Fruit fly (Drosophila melanogaster) whole organism, embryonic: ENCODE measurements around the gene Smu1.

Experiments used
- CG10979 ChIP-seq: fragments of 200-800 bp; sonication (Bioruptor generic); optimal IDR thresholded peaks from 2 replicates; lab custom pipeline; 2018; ENCODE audit warnings: missing biosample characterization, mild to moderate bottlenecking, missing genetic modification characterization, moderate library complexity
- CG12299 ChIP-seq: fragments of 200-800 bp; sonication (Bioruptor generic); optimal IDR thresholded peaks from 2 replicates; lab custom pipeline; 2018; ENCODE audit warnings: missing biosample characterization, mild to moderate bottlenecking, missing genetic modification characterization
- CG12391 ChIP-seq: fragments of 200-800 bp; sonication (Bioruptor generic); optimal IDR thresholded peaks from 3 replicates; lab custom pipeline; 2018; ENCODE audit warnings: missing biosample characterization, mild to moderate bottlenecking, missing genetic modification characterization, moderate library complexity
- CG13123 ChIP-seq: fragments of 200-800 bp; sonication (Bioruptor generic); optimal IDR thresholded peaks from 2 replicates; lab custom pipeline; 2016; ENCODE audit warnings: missing biosample characterization, missing genetic modification characterization
- CG13894 ChIP-seq: fragments of 200-800 bp; sonication (Bioruptor generic); optimal IDR thresholded peaks from 3 replicates; lab custom pipeline; 2018; ENCODE audit warnings: missing biosample characterization, mild to moderate bottlenecking, missing genetic modification characterization, moderate library complexity
- CG14014 ChIP-seq: fragments of 200-800 bp; sonication (Bioruptor generic); IDR thresholded peaks from 2 replicates; pipeline ENCODE4 v1.3.6; 2022; ENCODE audit warnings: missing biosample characterization, missing genetic modification characterization
- CG14441 ChIP-seq: fragments of 200-800 bp; sonication (Bioruptor generic); IDR thresholded peaks from 2 replicates; pipeline ENCODE4 v1.3.6; 2022; ENCODE audit warnings: missing biosample characterization, missing genetic modification characterization
- CG15696 ChIP-seq: fragments of 200-800 bp; sonication (Bioruptor generic); optimal IDR thresholded peaks from 2 replicates; lab custom pipeline; 2019; ENCODE audit warnings: missing biosample characterization, mild to moderate bottlenecking, missing genetic modification characterization, moderate library complexity
- CG1603 ChIP-seq: fragments of 200-800 bp; sonication (Bioruptor generic); optimal IDR thresholded peaks from 2 replicates; lab custom pipeline; 2019; ENCODE audit warnings: missing biosample characterization, mild to moderate bottlenecking, missing genetic modification characterization, moderate library complexity
- CG17802 ChIP-seq: fragments of 200-800 bp; sonication (Bioruptor generic); optimal IDR thresholded peaks from 2 replicates; lab custom pipeline; 2018; ENCODE audit warnings: missing biosample characterization, mild to moderate bottlenecking, missing genetic modification characterization, moderate library complexity
- CG18262 ChIP-seq: fragments of 200-800 bp; optimal IDR thresholded peaks from 3 replicates; lab custom pipeline; 2019; ENCODE audit warnings: missing biosample characterization, mild to moderate bottlenecking, missing genetic modification characterization, moderate library complexity
- CG18476 ChIP-seq: fragments of 200-800 bp; sonication (Bioruptor generic); optimal IDR thresholded peaks from 2 replicates; lab custom pipeline; 2016; ENCODE audit warnings: missing biosample characterization, mild to moderate bottlenecking, missing genetic modification characterization
- CG18599 ChIP-seq: fragments of 200-800 bp; sonication (Bioruptor generic); optimal IDR thresholded peaks from 3 replicates; lab custom pipeline; 2017; ENCODE audit warnings: missing biosample characterization, missing genetic modification characterization, mild to moderate bottlenecking, moderate library complexity, missing genetic modification reagents
- CG34422 ChIP-seq: fragments of 200-800 bp; sonication (Bioruptor generic); IDR thresholded peaks from 3 replicates; pipeline ENCODE4 v1.3.6; 2022; ENCODE audit warnings: missing biosample characterization, missing genetic modification characterization
- CG4730 ChIP-seq: fragments of 200-800 bp; sonication (Bioruptor generic); IDR thresholded peaks from 2 replicates; pipeline ENCODE4 v1.3.6; 2022; ENCODE audit warnings: missing biosample characterization, missing genetic modification characterization
- CG6683 ChIP-seq: fragments of 200-800 bp; sonication (Bioruptor generic); optimal IDR thresholded peaks from 2 replicates; lab custom pipeline; 2017; ENCODE audit warnings: missing biosample characterization, mild to moderate bottlenecking, missing genetic modification characterization, missing genetic modification reagents
- CG7357 ChIP-seq: fragments of 200-800 bp; sonication (Bioruptor generic); IDR thresholded peaks from 3 replicates; pipeline ENCODE4 v1.3.6; 2022; ENCODE audit warnings: missing biosample characterization, missing genetic modification characterization
- CG7372 ChIP-seq: fragments of 200-800 bp; sonication (Bioruptor generic); IDR thresholded peaks from 2 replicates; pipeline ENCODE4 v1.3.6; 2022; ENCODE audit warnings: missing biosample characterization, missing genetic modification characterization
- CG7745 ChIP-seq: fragments of 200-800 bp; sonication (Bioruptor generic); optimal IDR thresholded peaks from 2 replicates; lab custom pipeline; 2018; ENCODE audit warnings: missing biosample characterization, mild to moderate bottlenecking, missing genetic modification characterization, moderate library complexity
- CG8089 ChIP-seq: fragments of 200-800 bp; sonication (Bioruptor generic); optimal IDR thresholded peaks from 3 replicates; lab custom pipeline; 2016; ENCODE audit warnings: missing biosample characterization, missing genetic modification characterization
- CG9727 ChIP-seq: fragments of 200-800 bp; sonication (Bioruptor generic); optimal IDR thresholded peaks from 3 replicates; lab custom pipeline; 2017; ENCODE audit warnings: missing biosample characterization, mild to moderate bottlenecking, missing genetic modification characterization
- Dip2 ChIP-seq: fragments of 200-800 bp; sonication (Bioruptor generic); IDR thresholded peaks from 2 replicates; pipeline ENCODE4 v1.3.6; 2022; ENCODE audit warnings: missing biosample characterization, missing genetic modification characterization
- Dref ChIP-seq: fragments of 200-800 bp; sonication (Bioruptor generic); IDR thresholded peaks from 2 replicates; pipeline ENCODE4 v1.3.6; 2022; ENCODE audit warnings: missing biosample characterization, missing genetic modification characterization
- Ets65A ChIP-seq: fragments of 200-800 bp; sonication (Bioruptor generic); peaks from one replicate; lab custom pipeline; 2016; ENCODE audit warnings: missing biosample characterization, missing genetic modification characterization
- HLH4C ChIP-seq: fragments of 200-800 bp; sonication (Bioruptor generic); IDR thresholded peaks from 3 replicates; pipeline ENCODE4 v1.3.6; 2022; ENCODE audit warnings: missing biosample characterization, missing genetic modification characterization; ENCODE audit not compliant: partially characterized antibody
- HmgD ChIP-seq: fragments of 200-800 bp; sonication (Bioruptor generic); optimal IDR thresholded peaks from 3 replicates; lab custom pipeline; 2016; ENCODE audit warnings: missing biosample characterization, missing genetic modification characterization
- Hmr ChIP-seq: fragments of 200-800 bp; sonication (Bioruptor generic); optimal IDR thresholded peaks from 3 replicates; lab custom pipeline; 2017; ENCODE audit warnings: mild to moderate bottlenecking, missing biosample characterization, missing genetic modification reagents, missing genetic modification characterization
- Hmx ChIP-seq: fragments of 200-800 bp; sonication (Bioruptor generic); optimal IDR thresholded peaks from 2 replicates; lab custom pipeline; 2016; ENCODE audit warnings: missing biosample characterization, missing genetic modification characterization
- Oli ChIP-seq: fragments of 200-800 bp; sonication (Bioruptor generic); optimal IDR thresholded peaks from 2 replicates; lab custom pipeline; 2018; ENCODE audit warnings: missing biosample characterization, mild to moderate bottlenecking, missing genetic modification characterization, moderate library complexity
- TFAM ChIP-seq: fragments of 200-800 bp; sonication (Bioruptor generic); optimal IDR thresholded peaks from 2 replicates; lab custom pipeline; 2017; ENCODE audit warnings: missing biosample characterization, missing genetic modification characterization, inconsistent platforms
- aop ChIP-seq: fragments of 200-800 bp; sonication (Bioruptor generic); IDR thresholded peaks from 2 replicates; pipeline ENCODE4 v1.3.6; 2022; ENCODE audit warnings: missing biosample characterization, missing genetic modification characterization
- ara ChIP-seq: fragments of 200-800 bp; sonication (Bioruptor generic); IDR thresholded peaks from 2 replicates; pipeline ENCODE4 v1.3.6; 2022; ENCODE audit warnings: missing biosample characterization, missing genetic modification characterization
- bbx ChIP-seq: fragments of 200-800 bp; sonication (Bioruptor generic); IDR thresholded peaks from 2 replicates; pipeline ENCODE4 v1.3.6; 2022; ENCODE audit warnings: missing biosample characterization, missing genetic modification characterization; ENCODE audit not compliant: partially characterized antibody
- cad ChIP-seq: fragments of >200 bp; optimal IDR thresholded peaks from 2 replicates; lab custom pipeline; 2017; ENCODE audit warnings: missing biosample characterization, missing genetic modification characterization
- crc ChIP-seq: fragments of 200-800 bp; sonication (Bioruptor generic); optimal IDR thresholded peaks from 2 replicates; lab custom pipeline; 2016; ENCODE audit warnings: missing biosample characterization, missing genetic modification characterization
- eve ChIP-seq, 2 experiments: fragments of >200 bp; optimal IDR thresholded peaks; 2 replicates each; lab custom pipeline; 2017; ENCODE audit warnings: missing biosample characterization in 2 of 2, missing genetic modification characterization in 2 of 2
- gt ChIP-seq: fragments of 200-800 bp; sonication (Bioruptor generic); IDR thresholded peaks from 2 replicates; pipeline ENCODE4 v1.3.6; 2022; ENCODE audit warnings: missing biosample characterization, missing genetic modification characterization
- hth ChIP-seq: fragments of >200 bp; optimal IDR thresholded peaks from 2 replicates; lab custom pipeline; 2017; ENCODE audit warnings: inconsistent platforms
- ind ChIP-seq: fragments of 200-800 bp; sonication (Bioruptor generic); optimal IDR thresholded peaks from 3 replicates; lab custom pipeline; 2016; ENCODE audit warnings: missing biosample characterization, missing genetic modification characterization
- knrl ChIP-seq: fragments of 200-800 bp; sonication (Bioruptor generic); IDR thresholded peaks from 3 replicates; pipeline ENCODE4 v1.3.6; 2022; ENCODE audit warnings: missing biosample characterization, missing genetic modification characterization; ENCODE audit not compliant: partially characterized antibody
- nerfin-1 ChIP-seq: fragments of 200-800 bp; sonication (Bioruptor generic); optimal IDR thresholded peaks from 3 replicates; lab custom pipeline; 2019; ENCODE audit warnings: missing biosample characterization, mild to moderate bottlenecking, missing genetic modification characterization, moderate library complexity
- nmo ChIP-seq: fragments of 200-800 bp; sonication (Bioruptor generic); optimal IDR thresholded peaks from 2 replicates; lab custom pipeline; 2018; ENCODE audit warnings: missing biosample characterization, mild to moderate bottlenecking, missing genetic modification characterization, moderate library complexity
- onecut ChIP-seq: fragments of 200-800 bp; sonication (Bioruptor generic); IDR thresholded peaks from 2 replicates; pipeline ENCODE4 v1.3.6; 2022; ENCODE audit warnings: missing biosample characterization, missing genetic modification characterization
- sc ChIP-seq, 3 experiments: fragments of >200 bp in 2 of 3; fragments of 200-800 bp in 1 of 3; sonication (Bioruptor generic) in 1 of 3; optimal IDR thresholded peaks; 2 replicates in 2 of 3; 3 replicates in 1 of 3; lab custom pipeline; 2017; ENCODE audit warnings: mild to moderate bottlenecking in 1 of 3, missing biosample characterization in 1 of 3, missing genetic modification characterization in 1 of 3, missing genetic modification reagents in 1 of 3
- shn ChIP-seq: fragments of 200-800 bp; sonication (Bioruptor generic); optimal IDR thresholded peaks from 3 replicates; lab custom pipeline; 2016; ENCODE audit warnings: missing biosample characterization, missing genetic modification characterization
- stwl ChIP-seq: fragments of 200-800 bp; sonication (Bioruptor generic); optimal IDR thresholded peaks from 3 replicates; lab custom pipeline; 2018; ENCODE audit warnings: missing biosample characterization, mild to moderate bottlenecking, missing genetic modification characterization, moderate library complexity
- wdn ChIP-seq: fragments of 200-800 bp; sonication (Bioruptor generic); IDR thresholded peaks from 2 replicates; pipeline ENCODE4 v1.3.6; 2022; ENCODE audit warnings: missing biosample characterization, missing genetic modification characterization
- yki ChIP-seq: fragments of >200 bp; optimal IDR thresholded peaks from 3 replicates; lab custom pipeline; 2018
- zf30C ChIP-seq: fragments of 200-800 bp; sonication (Bioruptor generic); optimal IDR thresholded peaks from 3 replicates; lab custom pipeline; 2018; ENCODE audit warnings: missing biosample characterization, mild to moderate bottlenecking, missing genetic modification characterization

Gene Smu1

dm6 chr3R:18995556-18996272 lies 14.6 kb upstream of the Smu1 start (continued):
- TF ChIP-seq bbx (GFP tag; lab: Robert Waterston, UW), result no peak
- peak; percentile 52 for TF ChIP-seq CG8089 (GFP tag; lab: Kevin White, UChicago)
- TF ChIP-seq aop (GFP tag; lab: Robert Waterston, UW), result no peak
- TF ChIP-seq CG4730, result peak; percentile 62; the same call in 1 of the 2 replicates
- TF ChIP-seq CG12391 (tag; lab: Kevin White, UChicago), result peak; percentile 86
- no peak for TF ChIP-seq yki
- no peak for TF ChIP-seq cad (GFP tag; lab: Kevin White, UChicago)
- peak; percentile 69; the same call in 2 of the 3 replicates for TF ChIP-seq CG34422 (GFP tag; lab: Robert Waterston, UW)
- TF ChIP-seq CG18262, result peak; percentile 88
- TF ChIP-seq Hmr (GFP tag; lab: Kevin White, UChicago), result no peak
- TF ChIP-seq wdn (GFP tag; lab: Robert Waterston, UW), result 0 out of 2 replicates have a peak, but pooled peaks have one; percentile 26
- peak; percentile 43 for TF ChIP-seq CG13123 (GFP tag; lab: Kevin White, UChicago)
- no peak for TF ChIP-seq sc (optimal IDR thresholded peaks at IDR 0.05; lab: Kevin White, UChicago)
- peak; percentile 73 for TF ChIP-seq sc (GFP tag; optimal IDR thresholded peaks at IDR 0.05; lab: Kevin White, UChicago)
- peak; percentile 87 for TF ChIP-seq Oli (tag; lab: Kevin White, UChicago)
- peak; percentile 62 for TF ChIP-seq CG18599 (GFP tag; lab: Kevin White, UChicago)
- TF ChIP-seq TFAM (GFP tag; lab: Kevin White, UChicago), result peak; percentile 49
- no peak for TF ChIP-seq Dref (GFP tag; lab: Robert Waterston, UW)
- TF ChIP-seq CG10979 (tag; lab: Kevin White, UChicago), result peak; percentile 91
- TF ChIP-seq CG9727 (GFP tag; lab: Kevin White, UChicago), result peak; percentile 72
- TF ChIP-seq CG6683, result peak; percentile 17
- no peak for TF ChIP-seq CG7745 (tag; lab: Kevin White, UChicago)
- no peak for TF ChIP-seq CG13894 (tag; lab: Kevin White, UChicago)
- TF ChIP-seq hth (lab: Kevin White, UChicago), result no peak
- peak; percentile 87 for TF ChIP-seq ara (GFP tag; lab: Robert Waterston, UW)
- TF ChIP-seq onecut (GFP tag; lab: Robert Waterston, UW), result peak; percentile 67
- TF ChIP-seq shn (GFP tag; lab: Kevin White, UChicago), result no peak
- TF ChIP-seq eve (GFP tag; optimal IDR thresholded peaks at IDR 0.05; lab: Kevin White, UChicago), result peak in 1 of 2 experiments; percentile 91
- TF ChIP-seq HLH4C, result no peak
- TF ChIP-seq CG14014, result peak; percentile 69; the same call in 1 of the 2 replicates
- peak; percentile 63 for TF ChIP-seq ind
- peak; percentile 29 for TF ChIP-seq CG17802 (tag; lab: Kevin White, UChicago)
- peak; percentile 72 for TF ChIP-seq CG18476 (GFP tag; lab: Kevin White, UChicago)
- no peak for TF ChIP-seq Dip2 (GFP tag; lab: Robert Waterston, UW)
- peak; percentile 44; the same call in 1 of the 3 replicates for TF ChIP-seq CG7357 (GFP tag; lab: Robert Waterston, UW)
- peak; percentile 30 for TF ChIP-seq CG12299 (tag; lab: Kevin White, UChicago)
- no peak for TF ChIP-seq Hmx (GFP tag; lab: Kevin White, UChicago)
- peak; percentile 22 for TF ChIP-seq stwl (tag; lab: Kevin White, UChicago)
- TF ChIP-seq knrl (GFP tag; lab: Robert Waterston, UW), result no peak
- TF ChIP-seq CG14441 (GFP tag; lab: Robert Waterston, UW), result peak; percentile 72
- peak; percentile 28 for TF ChIP-seq zf30C (GFP tag; lab: Kevin White, UChicago)
- peak; percentile 88 for TF ChIP-seq nmo (GFP tag; lab: Kevin White, UChicago)
- peak; percentile 95 for TF ChIP-seq Ets65A (GFP tag; lab: Kevin White, UChicago)
- peak; percentile 40 for TF ChIP-seq CG15696
- no peak for TF ChIP-seq HmgD (GFP tag; lab: Kevin White, UChicago)
- peak; percentile 22; the same call in 1 of the 2 replicates for TF ChIP-seq gt (GFP tag; lab: Robert Waterston, UW)
- no peak for TF ChIP-seq CG7372 (GFP tag; lab: Robert Waterston, UW)
- TF ChIP-seq crc, result peak; percentile 35
- peak; percentile 87 for TF ChIP-seq CG1603 (tag; lab: Kevin White, UChicago)
- peak; percentile 80 for TF ChIP-seq nerfin-1
